Worm (Caenorhabditis elegans) whole organism, L1 larva: ENCODE results near the gene F17E9.16.

ENCODE experiments used
- C04F5.9 ChIP-seq: sonication (generic microtip); optimal IDR thresholded peaks from 2 replicates; lab custom pipeline; 2016; ENCODE audit warnings: missing genetic modification characterization, missing compliant biosample characterization
- C16A3.4 ChIP-seq: fragments of 150-350 bp; optimal IDR thresholded peaks from 2 replicates; lab custom pipeline; 2014; ENCODE audit warnings: missing biosample characterization, missing genetic modification characterization
- F16B12.6 ChIP-seq: fragments of 150-350 bp; optimal IDR thresholded peaks from 2 replicates; lab custom pipeline; 2014; ENCODE audit warnings: missing biosample characterization, missing genetic modification characterization
- aha-1 ChIP-seq: fragments of 150-350 bp; optimal IDR thresholded peaks from 2 replicates; lab custom pipeline; 2014; ENCODE audit warnings: missing biosample characterization, missing genetic modification characterization
- alr-1 ChIP-seq: fragments of 200-800 bp; sonication (Bioruptor generic); optimal IDR thresholded peaks from 2 replicates; lab custom pipeline; 2018; ENCODE audit warnings: borderline replicate concordance, mild to moderate bottlenecking, missing genetic modification characterization, missing compliant biosample characterization
- blmp-1 ChIP-seq: fragments of 150-350 bp; optimal IDR thresholded peaks from 2 replicates; lab custom pipeline; 2014; ENCODE audit warnings: missing biosample characterization, missing genetic modification characterization
- ceh-8 ChIP-seq: fragments of 200-800 bp; sonication (Bioruptor generic); optimal IDR thresholded peaks from 2 replicates; lab custom pipeline; 2018; ENCODE audit warnings: mild to moderate bottlenecking, missing genetic modification characterization, moderate library complexity, missing compliant biosample characterization
- ceh-82 ChIP-seq, 3 experiments: fragments of 150-350 bp in 1 of 3; sonication (generic microtip) in 2 of 3; optimal IDR thresholded peaks; 2 replicates each; lab custom pipeline; 2014 to 2017; ENCODE audit warnings: missing biosample characterization in 3 of 3, missing genetic modification characterization in 3 of 3
- dpl-1 ChIP-seq, 3 experiments: fragments of 150-350 bp in 2 of 3; sonication (generic microtip) in 1 of 3; optimal IDR thresholded peaks; 2 replicates each; lab custom pipeline; 2014 to 2017; ENCODE audit warnings: missing biosample characterization in 3 of 3, missing genetic modification characterization in 3 of 3, missing genetic modification reagents in 3 of 3
- efl-1 ChIP-seq, 4 experiments: fragments of 150-350 bp; optimal IDR thresholded peaks in 3 of 4; peaks in 1 of 4; 1 replicate in 1 of 4; 2 replicates in 3 of 4; lab custom pipeline; 2014; ENCODE audit warnings: missing biosample characterization in 2 of 4, missing genetic modification characterization in 2 of 4, missing genetic modification reagents in 2 of 4
- egl-13 ChIP-seq: sonication (generic microtip); optimal IDR thresholded peaks from 2 replicates; lab custom pipeline; 2016; ENCODE audit warnings: missing genotype, missing genetic modification reagents, missing genetic modification characterization, missing compliant biosample characterization
- egl-27 ChIP-seq, 2 experiments: fragments of 150-350 bp in 1 of 2; sonication (generic microtip); optimal IDR thresholded peaks; 3 replicates each; lab custom pipeline; 2017 to 2018; ENCODE audit warnings: missing biosample characterization in 2 of 2, missing genetic modification characterization in 2 of 2, missing genetic modification reagents in 2 of 2
- elt-2 ChIP-seq: sonication (generic microtip); optimal IDR thresholded peaks from 2 replicates; lab custom pipeline; 2016; ENCODE audit warnings: missing genetic modification characterization, mild to moderate bottlenecking, inconsistent platforms, missing compliant biosample characterization, missing genetic modification reagents
- elt-3 ChIP-seq, 6 experiments: fragments of 150-350 bp in 1 of 6; sonication (generic microtip); optimal IDR thresholded peaks; 2 replicates each; lab custom pipeline; 2017 to 2018; ENCODE audit warnings: missing biosample characterization in 6 of 6, missing genetic modification characterization in 6 of 6, inconsistent platforms in 1 of 6
- fkh-4 ChIP-seq: sonication (generic microtip); optimal IDR thresholded peaks from 2 replicates; lab custom pipeline; 2016; ENCODE audit warnings: missing compliant biosample characterization, missing genetic modification characterization, borderline replicate concordance
- fkh-8 ChIP-seq: sonication (generic microtip); optimal IDR thresholded peaks from 2 replicates; lab custom pipeline; 2016; ENCODE audit warnings: mild to moderate bottlenecking, missing genetic modification characterization, missing compliant biosample characterization
- fos-1 ChIP-seq: fragments of 150-350 bp; optimal IDR thresholded peaks from 2 replicates; lab custom pipeline; 2014; ENCODE audit warnings: missing biosample characterization, missing genetic modification characterization
- grh-1 ChIP-seq: fragments of 200-800 bp; sonication (Bioruptor generic); IDR thresholded peaks from 2 replicates; pipeline ENCODE4 v1.3.6; 2022; ENCODE audit warnings: missing genetic modification reagents, missing genetic modification characterization, missing compliant biosample characterization
- hlh-17 ChIP-seq: fragments of 200-800 bp; sonication (Bioruptor generic); optimal IDR thresholded peaks from 2 replicates; lab custom pipeline; 2018; ENCODE audit warnings: missing genetic modification characterization, mild to moderate bottlenecking, missing compliant biosample characterization, moderate library complexity, borderline replicate concordance
- hlh-4 ChIP-seq: sonication (generic microtip); optimal IDR thresholded peaks from 2 replicates; lab custom pipeline; 2016; ENCODE audit warnings: mild to moderate bottlenecking, missing genetic modification characterization, missing compliant biosample characterization
- hpl-2 ChIP-seq: fragments of 150-350 bp; optimal IDR thresholded peaks from 2 replicates; lab custom pipeline; 2014; ENCODE audit warnings: missing biosample characterization, missing genetic modification reagents, missing genetic modification characterization
- isw-1 ChIP-seq: fragments of 200-800 bp; sonication (Bioruptor generic); IDR thresholded peaks from 2 replicates; pipeline ENCODE4 v1.3.6; 2022; ENCODE audit warnings: missing genetic modification characterization, missing compliant biosample characterization
- jun-1 ChIP-seq: fragments of 150-350 bp; optimal IDR thresholded peaks from 2 replicates; lab custom pipeline; 2014; ENCODE audit warnings: missing biosample characterization, missing genetic modification reagents, missing genetic modification characterization
- lin-13 ChIP-seq: fragments of 150-350 bp; optimal IDR thresholded peaks from 2 replicates; lab custom pipeline; 2014; ENCODE audit warnings: missing biosample characterization, missing genetic modification reagents, missing genetic modification characterization
- lin-14 ChIP-seq: fragments of 200-800 bp; sonication (Bioruptor generic); optimal IDR thresholded peaks from 2 replicates; lab custom pipeline; 2018; ENCODE audit warnings: mild to moderate bottlenecking, missing genetic modification characterization, moderate library complexity, missing compliant biosample characterization
- lin-15B ChIP-seq: fragments of 150-350 bp; sonication (generic microtip); optimal IDR thresholded peaks from 3 replicates; lab custom pipeline; 2014; ENCODE audit warnings: missing biosample characterization, missing genetic modification characterization
- lin-35 ChIP-seq, 2 experiments: fragments of 150-350 bp; optimal IDR thresholded peaks; 2 replicates each; lab custom pipeline; 2014; ENCODE audit warnings: missing biosample characterization in 2 of 2, missing genetic modification characterization in 2 of 2, missing genetic modification reagents in 2 of 2
- lin-39 ChIP-seq: fragments of 150-350 bp; optimal IDR thresholded peaks from 2 replicates; lab custom pipeline; 2014; ENCODE audit warnings: missing biosample characterization, missing genetic modification reagents, missing genetic modification characterization
- lir-3 ChIP-seq: sonication (generic microtip); optimal IDR thresholded peaks from 2 replicates; lab custom pipeline; 2016; ENCODE audit warnings: mild to moderate bottlenecking, missing genetic modification characterization, moderate library complexity, missing compliant biosample characterization; ENCODE audit not compliant: poor library complexity
- lsy-2 ChIP-seq, 2 experiments: fragments of 150-350 bp; optimal IDR thresholded peaks; 2 replicates each; lab custom pipeline; 2014; ENCODE audit warnings: missing biosample characterization in 2 of 2, missing genetic modification characterization in 2 of 2
- mdl-1 ChIP-seq, 2 experiments: fragments of 150-350 bp; optimal IDR thresholded peaks; 2 replicates each; lab custom pipeline; 2014 to 2017; ENCODE audit warnings: missing biosample characterization in 2 of 2, missing genetic modification characterization in 2 of 2, inconsistent platforms in 1 of 2
- mep-1 ChIP-seq: fragments of 150-350 bp; optimal IDR thresholded peaks from 2 replicates; lab custom pipeline; 2014; ENCODE audit warnings: missing biosample characterization, missing genetic modification characterization
- nhr-11 ChIP-seq: fragments of 150-350 bp; optimal IDR thresholded peaks from 2 replicates; lab custom pipeline; 2014; ENCODE audit warnings: missing biosample characterization, missing genetic modification characterization
- nhr-20 ChIP-seq: sonication (generic microtip); optimal IDR thresholded peaks from 2 replicates; lab custom pipeline; 2016; ENCODE audit warnings: mild to moderate bottlenecking, missing genetic modification characterization, missing compliant biosample characterization
- nhr-237 ChIP-seq: fragments of 150-350 bp; optimal IDR thresholded peaks from 2 replicates; lab custom pipeline; 2014; ENCODE audit warnings: missing biosample characterization, missing genetic modification characterization
- nhr-47 ChIP-seq: sonication (generic microtip); optimal IDR thresholded peaks from 2 replicates; lab custom pipeline; 2016; ENCODE audit warnings: mild to moderate bottlenecking, missing genetic modification characterization, moderate library complexity, missing compliant biosample characterization
- nhr-77 ChIP-seq: fragments of 150-350 bp; optimal IDR thresholded peaks from 2 replicates; lab custom pipeline; 2014; ENCODE audit warnings: missing biosample characterization, missing genetic modification characterization
- nhr-84 ChIP-seq: sonication (generic microtip); optimal IDR thresholded peaks from 2 replicates; lab custom pipeline; 2017; ENCODE audit warnings: missing biosample characterization, missing genetic modification characterization
- nhr-85 ChIP-seq: sonication (generic microtip); peaks from one replicate; lab custom pipeline; 2016; ENCODE audit warnings: missing genetic modification characterization, inconsistent platforms, missing compliant biosample characterization
- nhr-90 ChIP-seq: sonication (generic microtip); optimal IDR thresholded peaks from 2 replicates; lab custom pipeline; 2016; ENCODE audit warnings: mild to moderate bottlenecking, missing genetic modification characterization, missing compliant biosample characterization; ENCODE audit not compliant: poor library complexity
- pax-3 ChIP-seq: fragments of 200-800 bp; sonication (Bioruptor generic); optimal IDR thresholded peaks from 2 replicates; lab custom pipeline; 2018; ENCODE audit warnings: mild to moderate bottlenecking, missing genetic modification characterization, moderate library complexity, missing compliant biosample characterization
- pqm-1 ChIP-seq: sonication (generic microtip); optimal IDR thresholded peaks from 3 replicates; lab custom pipeline; 2017; ENCODE audit warnings: missing biosample characterization, missing genetic modification characterization
- rnt-1 ChIP-seq: sonication (generic microtip); optimal IDR thresholded peaks from 2 replicates; lab custom pipeline; 2016; ENCODE audit warnings: mild to moderate bottlenecking, missing genetic modification characterization, moderate library complexity, missing compliant biosample characterization
- skn-1 ChIP-seq: fragments of 150-350 bp; optimal IDR thresholded peaks from 2 replicates; lab custom pipeline; 2014; ENCODE audit warnings: missing biosample characterization, missing genetic modification characterization
- snpc-4 ChIP-seq: fragments of 150-350 bp; optimal IDR thresholded peaks from 2 replicates; lab custom pipeline; 2014; ENCODE audit warnings: missing biosample characterization, missing genetic modification characterization
- sup-37 ChIP-seq: fragments of 200-800 bp; sonication (Bioruptor generic); optimal IDR thresholded peaks from 2 replicates; lab custom pipeline; 2018; ENCODE audit warnings: mild to moderate bottlenecking, missing genetic modification characterization, missing compliant biosample characterization
- swsn-7 ChIP-seq: sonication (generic microtip); optimal IDR thresholded peaks from 2 replicates; lab custom pipeline; 2016; ENCODE audit warnings: missing genetic modification characterization, missing compliant biosample characterization
- tbx-2 ChIP-seq: sonication (generic microtip); optimal IDR thresholded peaks from 2 replicates; lab custom pipeline; 2016; ENCODE audit warnings: missing genetic modification characterization, missing compliant biosample characterization
- unc-130 ChIP-seq: fragments of 150-350 bp; optimal IDR thresholded peaks from 2 replicates; lab custom pipeline; 2017; ENCODE audit warnings: missing biosample characterization, missing genetic modification characterization, inconsistent platforms
- xbp-1 ChIP-seq: sonication (generic microtip); optimal IDR thresholded peaks from 2 replicates; lab custom pipeline; 2016; ENCODE audit warnings: missing genetic modification characterization, missing compliant biosample characterization
- zag-1 ChIP-seq: fragments of 150-350 bp; optimal IDR thresholded peaks from 2 replicates; lab custom pipeline; 2014; ENCODE audit warnings: missing biosample characterization, missing genetic modification characterization
- ztf-11 ChIP-seq, 2 experiments: sonication (generic microtip); optimal IDR thresholded peaks; 2 replicates each; lab custom pipeline; 2016 to 2017; ENCODE audit warnings: missing genetic modification characterization in 2 of 2, missing biosample characterization in 1 of 2, missing compliant biosample characterization in 1 of 2

F17E9.16 gene

DNA sequence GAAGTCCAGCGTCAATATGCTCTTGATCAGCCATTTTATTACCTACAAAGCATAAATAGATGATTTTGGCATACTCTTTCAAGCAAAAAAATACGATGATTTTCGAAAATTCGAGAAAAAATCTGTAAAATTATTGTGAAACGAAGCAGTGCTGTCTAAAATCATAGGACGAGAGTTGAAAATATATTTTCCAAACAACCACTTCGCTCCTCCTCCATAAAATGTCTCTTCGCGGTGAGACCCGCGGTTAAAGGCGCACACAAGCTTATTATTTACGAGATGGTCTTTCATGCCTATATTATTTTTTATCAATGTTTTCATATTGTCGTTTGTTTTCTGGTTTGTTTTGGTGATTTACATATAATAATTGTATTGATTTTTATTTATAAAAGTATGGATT lies 27.1 kb downstream of the F17E9.16 start, which contains the start of gene nap-1:
Gene nap-1 (minus strand): TSS at position 42 of the 400 bp plus-strand sequence.
- TF ChIP-seq lin-15B, result peak; percentile 58
- peak; percentile 59 for TF ChIP-seq isw-1 (GFP tag; lab: Robert Waterston, UW)
- peak; percentile 88 for TF ChIP-seq C16A3.4
- TF ChIP-seq snpc-4 (tag; lab: Kevin White, UChicago), result peak; percentile 52
- TF ChIP-seq lsy-2 (tag; optimal IDR thresholded peaks at IDR 0.05; lab: Kevin White, UChicago), result peak; percentile 84 to 93
- no peak for TF ChIP-seq alr-1 (tag; lab: Kevin White, UChicago)
- no peak for TF ChIP-seq zag-1 (tag; lab: Kevin White, UChicago)
- TF ChIP-seq mdl-1 (tag; optimal IDR thresholded peaks at IDR 0.05; lab: Kevin White, UChicago), result peak in 1 of 2 experiments; percentile 58
- no peak for TF ChIP-seq fkh-4 (tag; lab: Kevin White, UChicago)
- peak; percentile 59 to 78 (median 72) for TF ChIP-seq dpl-1 (GFP tag; optimal IDR thresholded peaks at IDR 0.05; lab: Kevin White, UChicago)
- peak; percentile 78 for TF ChIP-seq rnt-1 (tag; lab: Kevin White, UChicago)
- no peak for TF ChIP-seq hlh-4 (tag; lab: Kevin White, UChicago)
- peak; percentile 84 for TF ChIP-seq lin-14 (GFP tag; lab: Kevin White, UChicago)
- TF ChIP-seq nhr-85 (tag; lab: Kevin White, UChicago), result peak; percentile 71
- peak; percentile 79 for TF ChIP-seq nhr-20 (tag; lab: Kevin White, UChicago)
- TF ChIP-seq pax-3 (tag; lab: Kevin White, UChicago), result no peak
- peak; percentile 23 for TF ChIP-seq elt-2 (tag; lab: Kevin White, UChicago)
- peak; percentile 42 for TF ChIP-seq aha-1 (tag; lab: Kevin White, UChicago)
- TF ChIP-seq ztf-11 (tag; optimal IDR thresholded peaks at IDR 0.05; lab: Kevin White, UChicago), result no peak
- TF ChIP-seq blmp-1 (tag; lab: Kevin White, UChicago), result peak; percentile 77
- TF ChIP-seq hlh-17 (GFP tag; lab: Kevin White, UChicago), result no peak
- peak; percentile 45 for TF ChIP-seq fos-1
- TF ChIP-seq skn-1 (tag; lab: Kevin White, UChicago), result peak; percentile 77
- TF ChIP-seq pqm-1, result peak; percentile 41
- no peak for TF ChIP-seq lin-39 (tag; lab: Kevin White, UChicago)
- no peak for TF ChIP-seq nhr-11 (tag; lab: Kevin White, UChicago)
- peak in 1 of 2 experiments; percentile 9 for TF ChIP-seq egl-27 (tag; optimal IDR thresholded peaks at IDR 0.05; lab: Kevin White, UChicago)
- peak; percentile 61 for TF ChIP-seq nhr-77 (tag; lab: Kevin White, UChicago)
- peak; percentile 47 for TF ChIP-seq F16B12.6 (tag; lab: Kevin White, UChicago)
- peak; percentile 69 for TF ChIP-seq fkh-8 (tag; lab: Kevin White, UChicago)
- no peak for TF ChIP-seq nhr-84 (tag; lab: Kevin White, UChicago)
- peak; percentile 9 for TF ChIP-seq jun-1 (tag; lab: Kevin White, UChicago)
- no peak for TF ChIP-seq sup-37 (GFP tag; lab: Kevin White, UChicago)
- TF ChIP-seq nhr-90 (tag; lab: Kevin White, UChicago), result peak; percentile 61
- peak; percentile 15 for TF ChIP-seq nhr-237 (tag; lab: Kevin White, UChicago)
- TF ChIP-seq ceh-82 (tag; optimal IDR thresholded peaks at IDR 0.05; lab: Kevin White, UChicago), result peak; percentile 65 to 86 (median 78)
- TF ChIP-seq C04F5.9, result no peak
- TF ChIP-seq xbp-1 (tag; lab: Kevin White, UChicago), result peak; percentile 71
- peak; percentile 81 for TF ChIP-seq lin-13 (GFP tag; lab: Kevin White, UChicago)
- TF ChIP-seq lin-35 (GFP tag; optimal IDR thresholded peaks at IDR 0.05; lab: Kevin White, UChicago), result peak; percentile 77 to 85
- TF ChIP-seq swsn-7 (tag; lab: Kevin White, UChicago), result peak; percentile 69
- peak; percentile 79 for TF ChIP-seq nhr-47
- TF ChIP-seq elt-3 (tag; optimal IDR thresholded peaks at IDR 0.05; lab: Kevin White, UChicago), result peak in 2 of 6 experiments; percentile 21 to 78
- TF ChIP-seq ceh-8 (GFP tag; lab: Kevin White, UChicago), result no peak
- TF ChIP-seq tbx-2 (tag; lab: Kevin White, UChicago), result peak; percentile 66
- peak; percentile 23 for TF ChIP-seq egl-13
- TF ChIP-seq unc-130 (tag; lab: Kevin White, UChicago), result peak; percentile 85
- no peak for TF ChIP-seq grh-1
- no peak for TF ChIP-seq hpl-2 (GFP tag; lab: Kevin White, UChicago)
- peak; percentile 21 for TF ChIP-seq lir-3 (tag; lab: Kevin White, UChicago)
- peak; percentile 74 for TF ChIP-seq mep-1
- peak; percentile 81 for TF ChIP-seq efl-1 (optimal IDR thresholded peaks at IDR 0.05; lab: Kevin White, UChicago)
- peak; percentile 70 to 97 for TF ChIP-seq efl-1 (GFP tag; optimal IDR thresholded peaks at IDR 0.05 in 1 of 2; lab: Kevin White, UChicago)
